Worm (Caenorhabditis elegans) whole organism, L1 larva: ENCODE data around the gene pha-4.

ENCODE experiments used
- aha-1 ChIP-seq: fragments of 150-350 bp; optimal IDR thresholded peaks from 2 replicates; lab custom pipeline; 2014; ENCODE audit warnings: missing biosample characterization, missing genetic modification characterization
- alr-1 ChIP-seq: fragments of 200-800 bp; sonication (Bioruptor generic); optimal IDR thresholded peaks from 2 replicates; lab custom pipeline; 2018; ENCODE audit warnings: borderline replicate concordance, mild to moderate bottlenecking, missing genetic modification characterization, missing compliant biosample characterization
- ama-1 ChIP-seq: fragments of 150-350 bp; optimal IDR thresholded peaks from 2 replicates; lab custom pipeline; 2014
- elt-2 ChIP-seq: sonication (generic microtip); optimal IDR thresholded peaks from 2 replicates; lab custom pipeline; 2016; ENCODE audit warnings: missing genetic modification characterization, mild to moderate bottlenecking, inconsistent platforms, missing compliant biosample characterization, missing genetic modification reagents
- lin-39 ChIP-seq: fragments of 150-350 bp; optimal IDR thresholded peaks from 2 replicates; lab custom pipeline; 2014; ENCODE audit warnings: missing biosample characterization, missing genetic modification reagents, missing genetic modification characterization
- nhr-11 ChIP-seq: fragments of 150-350 bp; optimal IDR thresholded peaks from 2 replicates; lab custom pipeline; 2014; ENCODE audit warnings: missing biosample characterization, missing genetic modification characterization
- nhr-19 ChIP-seq: fragments of 200-800 bp; sonication (Bioruptor generic); conservative IDR thresholded peaks from 2 replicates; pipeline ENCODE4 v1.3.6; 2022; ENCODE audit warnings: missing genetic modification characterization, missing compliant biosample characterization
- nhr-237 ChIP-seq: fragments of 150-350 bp; optimal IDR thresholded peaks from 2 replicates; lab custom pipeline; 2014; ENCODE audit warnings: missing biosample characterization, missing genetic modification characterization
- skn-1 ChIP-seq: fragments of 150-350 bp; optimal IDR thresholded peaks from 2 replicates; lab custom pipeline; 2014; ENCODE audit warnings: missing biosample characterization, missing genetic modification characterization
- sox-4 ChIP-seq: sonication (generic microtip); optimal IDR thresholded peaks from 2 replicates; lab custom pipeline; 2016; ENCODE audit warnings: missing genetic modification characterization, missing compliant biosample characterization
- unc-130 ChIP-seq: fragments of 150-350 bp; optimal IDR thresholded peaks from 2 replicates; lab custom pipeline; 2017; ENCODE audit warnings: missing biosample characterization, missing genetic modification characterization, inconsistent platforms
- zag-1 ChIP-seq: fragments of 150-350 bp; optimal IDR thresholded peaks from 2 replicates; lab custom pipeline; 2014; ENCODE audit warnings: missing biosample characterization, missing genetic modification characterization
- ztf-11 ChIP-seq, 2 experiments: sonication (generic microtip); optimal IDR thresholded peaks; 2 replicates each; lab custom pipeline; 2016 to 2017; ENCODE audit warnings: missing genetic modification characterization in 2 of 2, missing biosample characterization in 1 of 2, missing compliant biosample characterization in 1 of 2

DNA sequence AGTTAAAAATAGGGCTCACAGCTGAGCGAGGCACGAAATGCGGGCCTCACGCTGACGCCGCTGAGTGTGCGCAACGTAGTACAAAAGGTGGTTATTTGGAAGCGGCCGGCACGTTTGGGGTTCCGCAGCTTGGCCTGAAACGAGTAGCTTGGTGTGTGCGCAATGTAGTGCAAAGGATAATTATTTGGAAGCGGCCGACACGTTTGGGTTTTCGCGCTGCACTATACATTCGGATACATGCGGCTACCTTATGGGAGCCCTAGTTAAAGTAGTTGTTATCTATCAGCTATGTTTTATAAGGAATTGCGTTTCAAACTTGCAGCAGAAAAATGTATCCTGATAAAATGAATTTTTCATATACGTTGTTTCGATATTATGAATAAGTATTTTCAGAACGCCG is 37.2 kb downstream of the pha-4 start, which contains the start of gene Y44A6D.1:
- no peak for TF ChIP-seq ama-1 (lab: Kevin White, UChicago)
- TF ChIP-seq skn-1 (tag; lab: Kevin White, UChicago) = no peak
- no peak for TF ChIP-seq nhr-19 (GFP tag; lab: Robert Waterston, UW)
- TF ChIP-seq lin-39 (tag; lab: Kevin White, UChicago) = no peak
- no peak for TF ChIP-seq zag-1 (tag; lab: Kevin White, UChicago)
- TF ChIP-seq unc-130 (tag; lab: Kevin White, UChicago) = no peak
- no peak for TF ChIP-seq aha-1
- TF ChIP-seq nhr-11 = no peak
- no peak for TF ChIP-seq alr-1 (tag; lab: Kevin White, UChicago)
- no peak for TF ChIP-seq sox-4
- no peak for TF ChIP-seq nhr-237 (tag; lab: Kevin White, UChicago)
- no peak for TF ChIP-seq elt-2 (tag; lab: Kevin White, UChicago)
- no peak for TF ChIP-seq ztf-11 (tag; optimal IDR thresholded peaks at IDR 0.05; lab: Kevin White, UChicago)
